Worm (Caenorhabditis elegans): ENCODE data around the gene C17G10.6.
A peak's percentile ranks its signal among the peaks of the same experiment; 100 is the strongest.

C17G10.6 gene

ce11 chrII:5585788-5586187 lies 17.3 kb downstream of the C17G10.6 start, which contains the start of gene lys-8 (continued):
- no peak for TF ChIP-seq snu-23 (GFP tag; optimal IDR thresholded peaks at IDR 0.05)
- no peak for TF ChIP-seq lin-39 (tag; optimal IDR thresholded peaks at IDR 0.05)
- no peak for TF ChIP-seq ceh-82 (tag; optimal IDR thresholded peaks at IDR 0.05)
- TF ChIP-seq fkh-8 (tag; optimal IDR thresholded peaks at IDR 0.05): no peak
- TF ChIP-seq C04F5.9 (tag; optimal IDR thresholded peaks at IDR 0.05): no peak
- no peak for TF ChIP-seq nhr-28 (tag; optimal IDR thresholded peaks at IDR 0.05)
- TF ChIP-seq grh-1 (GFP tag; IDR thresholded peaks at IDR 0.05): no peak
- no peak for TF ChIP-seq nhr-12 (tag; optimal IDR thresholded peaks at IDR 0.05)
- no peak for TF ChIP-seq ets-5 (GFP tag; IDR thresholded peaks at IDR 0.05)
- no peak for TF ChIP-seq mab-9 (GFP tag; IDR thresholded peaks at IDR 0.05)
- TF ChIP-seq tlp-1 (tag; optimal IDR thresholded peaks at IDR 0.05): peak; percentile 89
- no peak for TF ChIP-seq pax-3 (tag; optimal IDR thresholded peaks at IDR 0.05)
- no peak for TF ChIP-seq pag-3 (tag; optimal IDR thresholded peaks at IDR 0.05; ENCODE audit: borderline replicate concordance, insufficient read depth)
- TF ChIP-seq fkh-4 (tag; optimal IDR thresholded peaks at IDR 0.05; ENCODE audit: borderline replicate concordance): no peak

ce11 chrII:5582309-5582708 lies 20.8 kb downstream of the C17G10.6 start, which contains the start of gene T25E4.2:
T25E4.2 (minus strand) TSS chrII:5582409.
- TF ChIP-seq tbx-2 (tag; optimal IDR thresholded peaks at IDR 0.05): no peak
- no peak for TF ChIP-seq vab-15 (tag; optimal IDR thresholded peaks at IDR 0.05)
- TF ChIP-seq C04F5.9 (tag; optimal IDR thresholded peaks at IDR 0.05): no peak
- no peak for TF ChIP-seq irx-1 (tag; optimal IDR thresholded peaks at IDR 0.05)
- no peak for TF ChIP-seq efl-1 (optimal IDR thresholded peaks at IDR 0.05)
- no peak for TF ChIP-seq efl-1 (GFP tag; optimal IDR thresholded peaks at IDR 0.05 in 1 of 2)

- TF ChIP-seq fos-1 (tag; optimal IDR thresholded peaks at IDR 0.05) (no peak), nhr-47 (tag; optimal IDR thresholded peaks at IDR 0.05) (no peak), xbp-1 (tag; optimal IDR thresholded peaks at IDR 0.05) (no peak), lin-14 (GFP tag; optimal IDR thresholded peaks at IDR 0.05) (no peak), nhr-19 (GFP tag; conservative IDR thresholded peaks at IDR 0.05) (no peak), isw-1 (GFP tag; IDR thresholded peaks at IDR 0.05) (no peak), unc-62 (GFP tag; optimal IDR thresholded peaks at IDR 0.05) (no peak), nhr-20 (tag; optimal IDR thresholded peaks at IDR 0.05) (no peak), unc-30 (tag; optimal IDR thresholded peaks at IDR 0.05) (no peak), aha-1 (tag; optimal IDR thresholded peaks at IDR 0.05) (no peak), alr-1 (tag; optimal IDR thresholded peaks at IDR 0.05; ENCODE audit: borderline replicate concordance) (no peak), lin-35 (GFP tag; optimal IDR thresholded peaks at IDR 0.05) (no peak), ceh-8 (GFP tag; optimal IDR thresholded peaks at IDR 0.05) (no peak)
These were observed 23.9 kb downstream of the C17G10.6 start for ce11 chrII:5579236-5579635.

- TF ChIP-seq C04F5.9 (tag; optimal IDR thresholded peaks at IDR 0.05) (no peak), ama-1 (optimal IDR thresholded peaks at IDR 0.05) (no peak), lin-14 (GFP tag; optimal IDR thresholded peaks at IDR 0.05) (no peak), xbp-1 (tag; optimal IDR thresholded peaks at IDR 0.05) (no peak), nhr-76 (tag; optimal IDR thresholded peaks at IDR 0.05) (no peak), mep-1 (tag; optimal IDR thresholded peaks at IDR 0.05) (no peak), zip-4 (GFP tag; optimal IDR thresholded peaks at IDR 0.05) (no peak), zag-1 (tag; optimal IDR thresholded peaks at IDR 0.05) (no peak), fos-1 (tag; optimal IDR thresholded peaks at IDR 0.05) (no peak), aha-1 (tag; optimal IDR thresholded peaks at IDR 0.05) (no peak), dpl-1 (GFP tag; optimal IDR thresholded peaks at IDR 0.05) (no peak), alr-1 (tag; optimal IDR thresholded peaks at IDR 0.05; ENCODE audit: borderline replicate concordance) (no peak), mdl-1 (tag; optimal IDR thresholded peaks at IDR 0.05) (no peak), unc-62 (GFP tag; optimal IDR thresholded peaks at IDR 0.05) (no peak), lin-35 (GFP tag; optimal IDR thresholded peaks at IDR 0.05) (no peak), sox-4 (tag; optimal IDR thresholded peaks at IDR 0.05) (no peak), pag-3 (tag; optimal IDR thresholded peaks at IDR 0.05; ENCODE audit: borderline replicate concordance, insufficient read depth) (no peak), F16B12.6 (tag; optimal IDR thresholded peaks at IDR 0.05) (no peak), efl-1 (optimal IDR thresholded peaks at IDR 0.05) (no peak), efl-1 (GFP tag; optimal IDR thresholded peaks at IDR 0.05 in 1 of 2) (no peak), tbx-2 (tag; optimal IDR thresholded peaks at IDR 0.05) (no peak)
These were observed 24.4 kb downstream of the C17G10.6 start for ce11 chrII:5578714-5579113.
